Fruit fly (Drosophila melanogaster): Measurements from ENCODE around the gene RpL13.

Gene RpL13

DNA sequence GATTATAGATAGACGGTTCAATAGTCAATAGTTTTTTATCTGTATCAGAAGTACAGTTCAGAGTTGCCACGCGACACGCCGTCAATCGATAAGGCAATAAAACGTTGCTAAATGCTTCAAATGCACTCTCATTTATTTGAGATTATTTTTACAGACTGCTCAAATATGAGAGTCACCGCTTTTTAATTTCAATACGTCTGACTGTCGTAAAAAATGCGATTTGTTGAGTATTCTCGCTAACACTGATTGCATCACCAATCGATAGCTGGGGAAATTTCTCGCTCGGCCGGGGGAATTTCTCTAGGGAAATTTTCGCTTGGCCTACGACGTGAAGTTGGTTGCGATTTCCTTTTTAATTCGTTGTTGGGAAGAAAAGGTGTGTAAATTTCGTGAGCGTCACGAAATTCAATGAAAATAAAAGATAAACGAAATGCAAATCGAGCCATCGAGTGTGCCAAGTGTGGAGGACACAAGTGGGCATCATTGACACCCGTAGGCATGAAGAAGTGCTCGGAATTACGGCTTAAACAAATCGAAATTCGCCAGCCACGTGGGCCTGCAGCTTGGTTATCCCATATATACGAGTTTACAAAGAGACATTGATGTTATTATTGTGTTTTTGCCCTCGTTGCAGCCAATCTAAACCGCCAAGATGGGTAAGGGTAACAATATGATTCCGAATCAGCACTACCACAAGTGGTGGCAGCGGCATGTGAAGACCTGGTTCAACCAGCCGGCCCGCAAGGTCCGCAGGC is at the start of gene RpL13, which contains the start of gene Dref:
RpL13 (plus strand) TSS at position 331 of the 755 bp plus-strand sequence.
Dref (minus strand) TSS at position 247 of the 755 bp plus-strand sequence.
- TF ChIP-seq noc (tag; optimal IDR thresholded peaks at IDR 0.05): peak; percentile 87

DNA sequence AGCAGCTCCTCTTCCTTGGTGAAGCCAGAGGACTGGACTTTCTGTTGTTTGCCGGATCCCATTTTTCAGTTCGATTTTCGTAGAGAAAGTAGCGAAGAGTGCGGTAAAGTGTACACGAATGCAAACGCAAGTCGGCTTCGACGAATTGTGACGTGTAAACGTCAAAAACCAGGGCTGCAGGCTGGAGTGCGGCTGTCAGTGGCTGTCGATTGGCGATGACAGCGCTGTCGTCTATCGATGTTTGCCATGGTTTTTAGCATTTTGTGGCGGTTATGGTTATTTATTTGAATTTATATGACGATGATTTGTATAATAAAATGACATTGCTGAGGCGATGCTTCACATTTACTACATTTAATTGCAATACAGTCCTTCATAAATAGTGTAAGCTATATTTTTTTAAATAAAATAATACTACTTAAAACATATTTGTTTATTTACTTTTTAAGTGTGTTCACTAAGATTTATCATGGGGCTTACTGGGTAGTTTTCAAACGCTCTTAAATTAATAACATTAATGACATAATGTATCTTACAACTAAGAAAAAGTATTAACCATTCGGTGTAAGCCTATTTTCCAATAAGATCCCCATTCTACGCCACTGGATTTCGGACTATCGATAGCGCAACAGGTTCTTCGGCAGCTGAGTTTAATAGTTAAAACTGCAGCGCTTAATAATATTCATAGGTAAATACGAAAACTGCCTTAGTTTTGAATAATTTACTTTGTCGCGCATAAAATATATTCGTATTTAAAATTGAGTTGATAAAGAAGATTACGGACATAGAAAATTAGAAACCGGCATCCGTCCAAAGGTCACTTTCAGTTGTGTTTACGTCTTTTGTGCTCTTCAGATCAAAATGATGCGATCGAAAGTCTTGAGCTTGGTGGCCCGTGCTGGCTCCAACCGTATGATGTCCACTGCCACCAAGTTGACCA is 48.8 kb upstream of the RpL13 start, which contains the start of the genes CG5885 and CG4598:
CG5885 (minus strand) TSS at position 311 of the 940 bp plus-strand sequence.
CG4598 (plus strand) TSS at position 599 of the 940 bp plus-strand sequence.
- peak; percentile 68 for TF ChIP-seq noc (tag; optimal IDR thresholded peaks at IDR 0.05)

DNA sequence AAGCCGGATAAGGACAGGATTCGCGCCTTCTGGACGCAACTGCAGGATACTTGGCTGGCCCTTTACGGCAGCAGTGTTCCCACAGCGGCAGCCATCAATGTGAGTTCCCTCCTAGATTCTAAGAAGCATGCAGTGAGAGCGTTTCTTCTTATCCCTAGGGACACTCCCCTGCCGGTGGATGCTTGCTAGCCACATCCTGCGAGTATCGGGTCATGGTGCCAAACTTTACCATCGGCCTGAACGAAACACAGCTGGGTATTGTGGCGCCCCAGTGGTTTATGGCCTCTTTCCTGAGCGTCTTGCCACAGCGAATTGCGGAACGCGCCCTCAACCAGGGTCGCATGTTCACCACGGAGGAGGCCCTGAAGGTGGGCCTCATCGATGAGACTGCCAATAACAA is 47.9 kb upstream of the RpL13 start:
- TF ChIP-seq noc (tag; optimal IDR thresholded peaks at IDR 0.05): no peak

DNA sequence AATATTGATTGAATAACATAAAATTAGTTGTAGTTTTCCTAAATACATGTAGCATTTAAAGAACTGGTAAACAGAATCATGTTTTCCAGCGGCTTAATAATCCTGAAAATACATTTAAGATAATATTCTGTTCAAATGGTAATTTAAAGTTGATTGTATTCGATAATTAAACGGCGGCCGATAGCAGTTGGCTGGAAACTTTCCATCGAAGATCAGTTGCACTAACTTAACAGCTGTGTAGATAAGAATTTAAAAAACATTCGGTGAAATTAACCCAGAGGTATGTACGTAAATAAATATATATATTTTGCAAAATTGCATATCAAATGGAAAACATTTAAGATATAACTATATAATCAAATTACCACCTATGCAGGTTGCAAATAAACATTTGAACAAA is 47.2 kb upstream of the RpL13 start, which contains the start of gene CG4594:
CG4594 (plus strand) TSS at position 212 of the 400 bp plus-strand sequence.
- TF ChIP-seq noc (tag; optimal IDR thresholded peaks at IDR 0.05): no peak

DNA sequence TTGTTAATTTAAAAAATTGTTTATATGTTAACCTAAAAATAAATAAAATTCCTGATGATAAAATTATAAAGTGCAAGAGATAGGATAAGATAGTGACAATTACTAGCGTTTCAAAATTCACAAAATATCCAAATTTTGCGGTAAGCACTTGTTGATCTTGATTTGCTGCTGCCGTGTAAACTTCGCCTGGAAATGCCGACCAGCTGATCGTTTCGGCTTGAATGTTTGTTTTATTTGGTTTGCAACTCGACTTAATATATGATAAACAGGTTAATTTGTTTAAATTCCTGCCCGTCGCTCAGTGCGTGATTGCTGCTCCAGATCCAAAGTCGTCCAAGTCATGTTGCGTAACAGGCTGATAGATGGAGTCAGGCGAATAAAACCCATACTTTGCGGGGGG is 45.7 kb upstream of the RpL13 start, which contains the start of gene CG4592:
CG4592 (plus strand) TSS at position 233 of the 400 bp plus-strand sequence.
- TF ChIP-seq noc (tag; optimal IDR thresholded peaks at IDR 0.05): no peak

DNA sequence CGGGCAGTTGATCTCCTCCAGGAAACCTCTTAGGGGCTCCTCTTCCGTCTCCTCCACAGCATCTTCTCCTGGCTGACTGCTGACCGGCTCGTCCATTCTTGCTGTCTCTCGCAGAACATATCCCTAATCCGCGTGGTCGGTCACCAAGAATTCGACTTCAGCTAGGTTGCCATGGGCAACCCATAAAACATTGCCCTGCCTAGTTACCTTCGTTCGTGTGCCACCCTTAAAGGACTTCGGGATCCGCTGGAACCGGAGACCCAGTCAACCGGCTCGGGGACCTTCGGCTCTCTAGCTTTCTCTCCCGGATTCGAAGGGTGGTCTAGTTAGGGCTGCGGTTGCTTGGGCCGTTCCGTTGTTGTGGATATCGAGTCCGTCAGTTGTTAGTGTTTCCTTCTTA is 42.3 kb upstream of the RpL13 start, which contains the start of the genes TbCMF46 and CG42366:
TbCMF46 (minus strand) TSS at position 101 of the 400 bp plus-strand sequence.
CG42366 (plus strand) TSS at position 397 of the 400 bp plus-strand sequence.
- TF ChIP-seq noc (tag; optimal IDR thresholded peaks at IDR 0.05): no peak

DNA sequence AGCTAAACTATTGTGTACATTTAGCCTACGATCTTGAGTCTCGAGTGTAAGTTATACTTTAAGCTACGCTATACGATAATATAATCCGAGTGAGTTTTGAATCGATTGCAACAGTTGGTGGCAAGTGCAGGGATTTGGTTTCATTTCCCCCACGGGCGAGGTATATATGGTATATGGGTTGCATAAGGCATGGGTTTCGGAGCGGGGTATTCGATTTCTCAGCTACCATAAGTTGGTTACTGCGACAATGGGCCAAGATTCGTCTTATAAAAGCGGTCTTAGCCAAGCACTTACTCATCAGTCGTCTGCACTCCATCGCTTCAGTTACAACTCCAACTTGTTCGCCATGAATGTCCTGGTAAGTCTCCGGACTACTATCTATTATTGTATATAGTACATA is 36.8 kb upstream of the RpL13 start, which contains the start of gene CG42367:
CG42367 (plus strand) TSS at position 301 of the 400 bp plus-strand sequence.
- TF ChIP-seq noc (tag; optimal IDR thresholded peaks at IDR 0.05): no peak

DNA sequence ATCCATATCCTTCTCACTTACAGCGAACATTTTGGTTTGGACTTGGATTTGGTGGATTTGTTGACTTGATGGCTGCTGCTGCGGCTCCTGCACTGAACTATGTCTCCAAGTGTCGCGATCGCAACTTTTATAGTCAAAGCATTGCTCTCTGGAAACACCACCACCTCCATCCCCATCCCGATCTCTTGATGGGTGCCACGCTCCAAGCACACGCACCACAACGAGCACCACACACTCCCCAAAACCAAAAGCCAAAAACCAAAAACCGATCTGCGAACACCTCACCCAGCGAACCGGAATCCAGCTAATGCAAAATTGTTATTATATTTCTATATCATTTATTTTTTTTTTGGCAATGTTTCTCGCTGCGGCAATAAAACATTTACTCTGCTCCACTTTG is 34.0 kb upstream of the RpL13 start, which contains the start of gene Cpr30F:
Cpr30F (minus strand) TSS at position 101 of the 400 bp plus-strand sequence.
- TF ChIP-seq noc (tag; optimal IDR thresholded peaks at IDR 0.05): no peak

DNA sequence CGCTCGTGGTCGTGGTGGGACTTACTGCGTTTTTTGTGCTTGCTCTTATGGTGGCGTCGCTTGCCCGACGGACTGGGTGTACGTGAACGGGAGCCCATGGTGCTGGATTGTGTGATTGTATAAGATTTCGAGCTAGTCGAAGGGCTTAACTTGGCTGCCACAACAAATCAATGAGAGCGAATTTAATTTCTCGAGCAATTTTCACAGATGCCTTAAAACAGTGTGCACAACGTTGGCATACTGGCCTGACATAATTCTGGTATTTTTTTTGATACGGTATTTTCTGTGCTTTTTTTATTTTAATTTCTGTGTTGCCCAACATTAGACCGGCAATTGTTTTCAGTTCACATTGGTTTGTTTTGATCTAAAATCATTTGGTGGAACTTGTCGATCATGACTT is 29.2 kb upstream of the RpL13 start, which contains the start of gene Arglu1:
Arglu1 (minus strand) TSS at position 227 of the 400 bp plus-strand sequence.
- TF ChIP-seq noc (tag; optimal IDR thresholded peaks at IDR 0.05): no peak

DNA sequence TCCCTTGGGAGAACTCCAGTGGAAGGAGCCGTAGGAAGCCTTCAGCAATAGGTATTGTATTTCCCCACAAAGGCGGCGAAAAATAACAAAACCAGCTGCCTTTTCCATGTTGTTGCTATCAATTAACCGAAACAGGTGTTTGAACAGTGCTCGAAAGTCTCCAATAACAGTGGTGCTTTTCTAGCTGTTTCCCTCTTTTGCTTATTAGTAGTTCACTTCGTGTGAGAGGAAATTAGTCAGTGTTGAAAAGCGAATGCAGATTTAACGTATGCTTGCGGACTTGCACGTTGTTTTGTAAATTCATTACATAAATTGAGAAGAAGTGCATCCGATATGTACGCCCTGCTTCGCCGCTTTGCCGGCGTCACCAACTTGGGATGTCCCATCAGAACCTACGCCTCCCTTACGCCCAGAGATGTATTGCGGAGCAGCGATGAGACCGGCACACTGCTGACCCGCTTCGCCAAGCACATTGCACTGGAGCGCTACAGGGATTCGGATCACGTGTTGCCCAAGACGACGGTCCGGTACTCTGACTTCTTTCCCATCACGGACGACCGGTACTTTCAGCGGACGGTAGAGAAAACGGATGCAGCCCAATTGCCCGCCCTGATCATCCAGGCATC is 28.4 kb upstream of the RpL13 start, which contains the start of the genes Datp and CG4619:
Datp (minus strand) TSS at position 160 of the 626 bp plus-strand sequence.
CG4619 (plus strand) TSS at position 233 of the 626 bp plus-strand sequence.
- TF ChIP-seq noc (tag; optimal IDR thresholded peaks at IDR 0.05): peak; percentile 43

DNA sequence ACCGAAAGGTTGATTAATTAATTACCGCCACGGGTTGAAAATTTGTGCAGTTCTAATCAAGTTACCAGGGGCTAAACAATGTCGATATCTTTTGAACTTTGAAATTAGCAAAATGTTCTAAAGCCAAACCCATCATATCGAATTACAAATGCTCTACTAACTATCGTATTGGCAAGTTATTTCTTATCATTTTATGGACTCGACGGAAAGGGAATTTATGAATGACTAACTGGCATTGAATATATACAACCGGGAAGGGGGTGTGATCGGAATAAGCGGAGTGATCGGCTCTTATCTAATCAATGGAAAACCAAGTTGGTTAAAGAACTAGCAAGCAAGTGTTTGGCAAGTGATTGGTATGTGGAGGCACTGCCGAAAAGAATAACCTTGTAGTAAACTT is 23.6 kb upstream of the RpL13 start:
- peak; percentile 61 for TF ChIP-seq noc (tag; optimal IDR thresholded peaks at IDR 0.05)

DNA sequence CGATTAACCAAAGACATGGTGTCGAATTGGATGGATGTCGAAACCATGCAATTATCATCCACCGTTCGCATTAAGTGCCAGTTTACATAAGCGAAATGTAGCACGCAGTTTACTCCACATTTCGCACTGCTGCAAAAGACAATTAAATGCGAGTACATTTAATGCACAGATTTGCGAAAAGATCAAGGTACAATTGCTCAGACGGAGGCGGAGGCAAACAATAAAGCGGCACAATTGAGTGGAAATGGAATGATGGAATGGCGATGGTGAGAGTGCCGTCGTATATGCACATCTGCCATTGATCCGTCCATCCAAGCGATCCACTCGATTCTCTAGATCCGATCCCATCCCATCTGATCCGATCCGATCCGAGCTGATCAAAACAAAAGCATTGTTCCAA is 22.0 kb upstream of the RpL13 start:
- no peak for TF ChIP-seq noc (tag; optimal IDR thresholded peaks at IDR 0.05)

DNA sequence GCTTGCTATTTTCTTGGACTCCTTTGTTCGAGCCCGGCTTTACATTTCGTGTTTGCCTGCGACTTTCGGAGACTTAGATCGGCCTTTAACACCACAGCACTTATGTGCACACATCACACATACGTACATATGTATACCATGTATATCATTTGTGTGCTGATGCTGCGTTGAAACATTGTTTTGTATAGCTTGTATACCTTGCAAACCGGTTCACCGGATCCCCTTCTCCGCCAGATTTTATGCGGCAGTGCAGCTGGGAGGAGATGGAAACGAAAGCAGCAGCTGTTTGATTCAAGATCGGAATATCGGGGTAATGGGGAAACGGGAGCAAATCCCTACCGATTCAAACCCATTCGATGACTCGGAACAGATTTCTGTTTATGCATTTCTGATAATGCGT is 21.1 kb upstream of the RpL13 start:
- TF ChIP-seq noc (tag; optimal IDR thresholded peaks at IDR 0.05): no peak

DNA sequence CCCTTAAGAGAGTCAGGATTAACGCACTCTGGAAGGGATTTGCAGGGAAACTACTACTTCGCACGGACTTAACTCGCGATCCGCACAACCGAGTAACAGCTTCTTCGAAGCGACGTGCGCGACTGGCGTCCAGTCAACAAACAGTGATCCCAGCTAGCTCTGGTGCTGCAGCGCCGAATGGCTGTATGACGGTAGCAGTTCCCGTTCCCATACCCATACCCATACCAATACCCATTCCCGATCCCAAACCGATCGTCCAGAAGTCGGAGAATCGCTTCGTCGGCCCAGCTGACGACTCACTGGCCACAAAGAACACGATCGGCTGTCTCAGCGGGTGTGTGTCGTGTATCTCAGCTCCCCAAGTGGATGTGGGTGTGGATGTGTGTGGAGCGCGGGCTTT is 19.8 kb upstream of the RpL13 start, which contains the start of gene CG5853:
CG5853 (minus strand) TSS at position 384 of the 400 bp plus-strand sequence.
- peak; percentile 56 for TF ChIP-seq noc (tag; optimal IDR thresholded peaks at IDR 0.05)
